Worm (Caenorhabditis elegans): ENCODE results near the gene ras-1.

The ras-1 gene

ce11 chrII:12344787-12345186 is 7.3 kb downstream of the ras-1 start, which contains the start of gene C44C11.6 (continued):
- TF ChIP-seq duxl-1 (tag; optimal IDR thresholded peaks at IDR 0.05; ENCODE audit: poor library complexity), result peak; percentile 13
- TF ChIP-seq ztf-11 (tag; optimal IDR thresholded peaks at IDR 0.05), result no peak
- no peak for TF ChIP-seq mes-2 (tag; optimal IDR thresholded peaks at IDR 0.05; ENCODE audit: poor library complexity, severe bottlenecking)
- TF ChIP-seq ctbp-1 (GFP tag; IDR thresholded peaks at IDR 0.05), result 0 out of 2 replicates have a peak, but pooled peaks have one; percentile 52
- TF ChIP-seq mep-1 (tag; optimal IDR thresholded peaks at IDR 0.05), result no peak
- no peak for TF ChIP-seq Y75B8A.6 (GFP tag; IDR thresholded peaks at IDR 0.05)
- no peak for TF ChIP-seq mdt-29 (GFP tag; IDR thresholded peaks at IDR 0.05)
- TF ChIP-seq nhr-10 (tag; optimal IDR thresholded peaks at IDR 0.05), result no peak
- no peak for TF ChIP-seq egl-27 (tag; optimal IDR thresholded peaks at IDR 0.05)
- TF ChIP-seq ceh-28 (tag; optimal IDR thresholded peaks at IDR 0.05), result no peak
- TF ChIP-seq jun-1 (tag; optimal IDR thresholded peaks at IDR 0.05), result no peak
- no peak for TF ChIP-seq aha-1 (tag)
- no peak for TF ChIP-seq ZK337.2 (GFP tag; IDR thresholded peaks at IDR 0.05)
- TF ChIP-seq nhr-28 (tag; optimal IDR thresholded peaks at IDR 0.05), result no peak

ce11 chrII:12343710-12344109 is 8.3 kb downstream of the ras-1 start:
- TF ChIP-seq D1046.2 (GFP tag; IDR thresholded peaks at IDR 0.05), result no peak
- no peak for TF ChIP-seq vab-7 (GFP tag; IDR thresholded peaks at IDR 0.05)
- TF ChIP-seq mdt-29 (GFP tag; IDR thresholded peaks at IDR 0.05), result no peak
- no peak for TF ChIP-seq dmd-8 (GFP tag; IDR thresholded peaks at IDR 0.05)
- no peak for TF ChIP-seq F26F4.8 (GFP tag; conservative IDR thresholded peaks at IDR 0.05)
- no peak for TF ChIP-seq sdz-12 (GFP tag; optimal IDR thresholded peaks at IDR 0.05)
- TF ChIP-seq arid-1 (GFP tag; conservative IDR thresholded peaks at IDR 0.05), result no peak

ce11 chrII:12342928-12343327 is 9.1 kb downstream of the ras-1 start:
- TF ChIP-seq lim-7 (GFP tag; IDR thresholded peaks at IDR 0.05), result 0 out of 2 replicates have a peak, but pooled peaks have one; percentile 37
- no peak for TF ChIP-seq ztf-7 (tag; optimal IDR thresholded peaks at IDR 0.05)
- TF ChIP-seq set-16 (GFP tag; IDR thresholded peaks at IDR 0.05), result peak; percentile 91
- TF ChIP-seq aha-1 (tag), result peak; percentile 67

- peak; percentile 11 for TF ChIP-seq nhr-28 (tag; optimal IDR thresholded peaks at IDR 0.05)
- no peak for TF ChIP-seq daf-16 (GFP tag; optimal IDR thresholded peaks at IDR 0.05)
- peak; percentile 69 for TF ChIP-seq daf-16 (tag; optimal IDR thresholded peaks at IDR 0.05)
- TF ChIP-seq Y105C5A.15 (GFP tag; IDR thresholded peaks at IDR 0.05), result no peak
- TF ChIP-seq ceh-44 (GFP tag; IDR thresholded peaks at IDR 0.05), result no peak
- TF ChIP-seq lin-39 (tag; optimal IDR thresholded peaks at IDR 0.05), result no peak
- TF ChIP-seq dmd-8 (GFP tag; IDR thresholded peaks at IDR 0.05), result no peak
- TF ChIP-seq aha-1 (tag), result peak; percentile 23
- TF ChIP-seq set-16 (GFP tag; IDR thresholded peaks at IDR 0.05), result peak; percentile 97
- TF ChIP-seq hlh-30 (tag; optimal IDR thresholded peaks at IDR 0.05; ENCODE audit: insufficient read depth), result peak; percentile 17
- TF ChIP-seq duxl-1 (tag; optimal IDR thresholded peaks at IDR 0.05; ENCODE audit: poor library complexity), result no peak
- peak; percentile 45 for TF ChIP-seq lin-38 (GFP tag; IDR thresholded peaks at IDR 0.05)
- no peak for TF ChIP-seq ZK337.2 (GFP tag; IDR thresholded peaks at IDR 0.05)
- no peak for TF ChIP-seq daf-12 (tag; optimal IDR thresholded peaks at IDR 0.05)
- no peak for TF ChIP-seq ceh-20 (GFP tag; IDR thresholded peaks at IDR 0.05)
- TF ChIP-seq Y75B8A.6 (GFP tag; IDR thresholded peaks at IDR 0.05), result no peak
- no peak for TF ChIP-seq ztf-11 (tag; optimal IDR thresholded peaks at IDR 0.05)
- TF ChIP-seq ztf-7 (tag; optimal IDR thresholded peaks at IDR 0.05), result no peak
- TF ChIP-seq nhr-111 (GFP tag; optimal IDR thresholded peaks at IDR 0.05), result no peak
- TF ChIP-seq skn-1 (tag; optimal IDR thresholded peaks at IDR 0.05), result no peak
- TF ChIP-seq mes-2 (tag; optimal IDR thresholded peaks at IDR 0.05; ENCODE audit: poor library complexity, severe bottlenecking), result peak; percentile 37
- TF ChIP-seq zip-11 (GFP tag; IDR thresholded peaks at IDR 0.05), result no peak
- TF ChIP-seq egl-43 (GFP tag; IDR thresholded peaks at IDR 0.05), result peak; percentile 54; the same call in 1 of the 2 replicates
- no peak for TF ChIP-seq dmd-9 (GFP tag; IDR thresholded peaks at IDR 0.05)
- no peak for TF ChIP-seq pha-4 (GFP tag; IDR thresholded peaks at IDR 0.05)
- no peak for TF ChIP-seq pha-4 (tag; optimal IDR thresholded peaks at IDR 0.05)
- no peak for TF ChIP-seq daf-8 (GFP tag; IDR thresholded peaks at IDR 0.05)
Measured at ce11 chrII:12341566-12342223, 10.3 kb downstream of the ras-1 start.

All from whole organism, L4 larva.